Worm (Caenorhabditis elegans) whole organism, L4/young adult: ENCODE data around the gene rpn-12.
A peak's percentile ranks its signal among the peaks of the same experiment; 100 is the strongest.

ENCODE experiments used
- W03F9.2 ChIP-seq: fragments of 150-350 bp; optimal IDR thresholded peaks from 2 replicates; lab custom pipeline; 2014; ENCODE audit warnings: missing biosample characterization, missing genetic modification characterization
- dao-5 ChIP-seq: sonication (generic microtip); optimal IDR thresholded peaks from 2 replicates; lab custom pipeline; 2016; ENCODE audit warnings: missing genotype, missing genetic modification characterization, moderate library complexity, missing compliant biosample characterization
- him-1 ChIP-seq: sonication (generic microtip); optimal IDR thresholded peaks from 2 replicates; lab custom pipeline; 2016; ENCODE audit warnings: missing genotype, missing genetic modification reagents, missing genetic modification characterization, missing compliant biosample characterization

The rpn-12 gene

ce11 chrII:11627904-11628303, 25.0 kb upstream of the rpn-12 start:
- TF ChIP-seq W03F9.2 (tag; lab: Kevin White, UChicago) (no peak), dao-5 (no peak), him-1 (tag; lab: Kevin White, UChicago) (no peak)

DNA sequence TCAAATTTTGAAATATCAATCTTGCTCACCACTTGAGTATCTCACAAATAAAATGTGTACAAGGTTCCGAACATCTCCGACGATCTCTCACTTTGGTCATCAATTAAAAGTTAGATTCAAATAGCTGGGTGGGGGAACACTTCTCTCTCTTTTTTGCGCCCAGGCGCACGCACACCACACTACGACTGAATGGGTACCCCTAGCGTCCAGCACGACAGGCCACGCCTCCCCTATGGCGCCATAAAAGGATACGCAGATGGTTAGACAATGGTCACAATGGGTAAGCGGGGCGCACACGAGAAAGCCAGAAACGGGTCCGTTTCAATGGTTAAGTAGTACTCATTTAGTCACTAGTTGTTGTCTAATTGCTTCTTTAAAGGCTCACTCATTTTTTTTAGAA, 23.0 kb upstream of the rpn-12 start:
- TF ChIP-seq dao-5 (no peak), him-1 (tag; lab: Kevin White, UChicago) (no peak), W03F9.2 (tag; lab: Kevin White, UChicago) (no peak)

- TF ChIP-seq W03F9.2 (tag; lab: Kevin White, UChicago) (no peak), dao-5 (no peak), him-1 (tag; lab: Kevin White, UChicago) (no peak)
Measured at ce11 chrII:11632689-11633088, 20.2 kb upstream of the rpn-12 start.

DNA sequence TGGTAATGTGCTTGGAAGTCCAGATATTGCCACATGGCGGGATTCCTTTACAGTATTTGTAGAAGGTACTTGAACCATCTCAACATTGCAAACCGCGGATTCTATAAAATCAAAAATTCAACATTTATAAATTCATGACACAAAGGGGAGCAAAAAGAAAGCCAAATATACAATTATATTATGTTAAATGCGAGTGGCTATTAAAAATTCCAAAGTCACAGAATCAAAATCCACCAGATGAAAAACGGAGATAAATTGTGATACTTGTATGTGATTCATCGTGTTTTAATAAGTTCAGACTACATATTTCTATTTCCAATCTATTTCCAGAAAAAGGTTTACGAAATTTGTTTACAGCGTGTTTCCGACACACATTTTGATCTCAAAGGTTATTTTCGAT, 19.4 kb upstream of the rpn-12 start, which contains the start of gene din-1:
din-1 (minus strand) TSS at position 101 of the 400 bp plus-strand sequence.
- TF ChIP-seq dao-5, result no peak
- no peak for TF ChIP-seq W03F9.2 (tag; lab: Kevin White, UChicago)
- TF ChIP-seq him-1 (tag; lab: Kevin White, UChicago), result no peak

DNA sequence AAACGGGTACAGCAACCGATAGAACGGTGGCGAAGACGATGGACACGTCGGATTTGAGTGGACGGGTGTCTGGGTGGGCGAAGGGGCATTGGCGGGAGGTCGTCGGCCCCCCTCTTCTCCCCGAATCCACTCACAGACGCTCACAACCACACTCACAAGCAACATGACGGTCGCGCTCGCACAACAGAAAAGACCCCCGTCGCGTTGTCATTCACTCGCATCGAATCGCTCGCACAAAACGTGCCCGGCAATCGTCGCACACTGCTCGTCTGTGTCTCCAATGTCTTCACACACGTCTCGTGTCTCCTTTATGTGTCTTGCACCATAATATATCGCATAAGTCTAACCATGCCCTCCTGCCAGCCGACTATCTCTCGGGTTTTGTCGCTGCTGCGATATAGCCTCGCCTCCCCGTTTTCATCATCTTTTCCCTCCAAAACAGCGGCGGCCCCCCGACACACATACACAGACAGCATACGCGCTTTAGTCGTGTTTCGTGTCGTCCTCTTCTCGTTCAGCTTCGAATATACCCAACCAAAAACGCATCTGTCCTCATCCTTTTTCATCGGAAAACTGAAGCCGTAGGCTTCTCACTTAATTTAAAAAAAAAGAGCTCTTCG, 18.8 kb upstream of the rpn-12 start:
- TF ChIP-seq W03F9.2 (tag; lab: Kevin White, UChicago) (no peak), him-1 (tag; lab: Kevin White, UChicago) (peak; percentile 74)

- TF ChIP-seq him-1 (tag; lab: Kevin White, UChicago) (peak; percentile 38), W03F9.2 (tag; lab: Kevin White, UChicago) (peak; percentile 22), dao-5 (peak; percentile 59)
Measured at ce11 chrII:11634681-11635527, 18.0 kb upstream of the rpn-12 start.

ce11 chrII:11635745-11636161, 17.2 kb upstream of the rpn-12 start:
- TF ChIP-seq W03F9.2 (tag; lab: Kevin White, UChicago), result peak; percentile 45
- peak; percentile 40 for TF ChIP-seq him-1 (tag; lab: Kevin White, UChicago)
- no peak for TF ChIP-seq dao-5

ce11 chrII:11636617-11637016, 16.3 kb upstream of the rpn-12 start:
- TF ChIP-seq dao-5 (no peak), him-1 (tag; lab: Kevin White, UChicago) (no peak), W03F9.2 (tag; lab: Kevin White, UChicago) (no peak)

ce11 chrII:11637189-11637754, 15.7 kb upstream of the rpn-12 start:
- TF ChIP-seq him-1 (tag; lab: Kevin White, UChicago) (no peak), dao-5 (no peak), W03F9.2 (tag; lab: Kevin White, UChicago) (no peak)

DNA sequence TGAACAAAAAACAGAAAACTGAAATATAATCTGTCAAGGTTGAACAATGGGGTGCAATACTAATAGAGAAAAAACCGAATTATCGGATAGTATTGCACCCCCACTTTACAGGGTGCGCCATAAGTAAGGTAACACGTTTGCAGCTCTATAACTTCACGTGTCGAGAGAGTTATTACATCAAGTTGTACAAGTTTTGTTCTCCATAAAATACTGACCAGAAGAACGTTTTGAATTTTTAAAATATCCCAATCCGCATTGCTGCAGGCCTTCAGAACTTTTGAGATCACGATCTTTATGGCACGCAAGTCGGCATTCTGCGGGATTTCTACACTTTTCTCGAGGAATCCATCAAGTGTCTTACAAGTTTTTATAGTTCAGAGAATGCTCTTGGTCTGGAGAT, 15.1 kb upstream of the rpn-12 start:
- TF ChIP-seq him-1 (tag; lab: Kevin White, UChicago) (no peak), dao-5 (no peak), W03F9.2 (tag; lab: Kevin White, UChicago) (no peak)

DNA sequence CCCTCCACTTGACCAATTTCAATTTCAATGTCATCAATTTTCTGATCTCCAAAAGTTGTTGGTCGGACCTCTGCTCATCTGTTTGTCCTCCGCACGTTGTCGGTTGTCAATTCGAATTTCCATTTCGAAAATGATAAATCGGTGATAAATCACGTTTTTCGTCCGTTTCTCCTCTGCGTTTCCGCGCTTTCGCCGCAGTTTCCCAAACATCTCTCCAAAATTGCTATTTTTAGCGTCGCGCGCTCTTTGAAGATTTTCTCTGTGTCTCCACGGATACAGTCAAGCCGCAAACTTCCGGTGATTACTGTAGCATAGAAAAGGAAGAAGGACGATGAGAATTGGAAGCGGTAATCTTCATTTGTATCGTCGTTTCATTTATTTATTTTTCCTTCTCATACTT, 10.9 kb upstream of the rpn-12 start:
- no peak for TF ChIP-seq him-1 (tag; lab: Kevin White, UChicago)
- no peak for TF ChIP-seq dao-5
- TF ChIP-seq W03F9.2 (tag; lab: Kevin White, UChicago), result no peak

DNA sequence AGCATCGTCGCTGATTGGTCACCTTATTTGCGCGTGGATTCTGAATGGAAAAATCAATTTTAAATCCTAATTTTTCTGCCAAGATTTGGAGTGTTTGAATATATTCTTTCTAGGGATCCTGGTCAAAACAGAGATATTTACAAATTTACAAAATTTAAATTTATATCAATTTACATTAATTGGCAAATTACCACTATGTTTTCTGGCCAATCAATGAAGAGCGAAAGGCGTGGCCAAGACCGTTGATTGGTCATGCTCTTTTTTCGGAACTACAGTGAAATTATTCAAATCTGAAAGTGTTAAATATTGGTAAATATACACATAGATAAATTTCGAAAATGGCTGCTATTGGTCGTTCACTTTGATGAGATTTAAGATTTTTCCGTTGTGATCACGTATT, 10.2 kb upstream of the rpn-12 start:
- no peak for TF ChIP-seq W03F9.2 (tag; lab: Kevin White, UChicago)
- no peak for TF ChIP-seq him-1 (tag; lab: Kevin White, UChicago)
- TF ChIP-seq dao-5, result no peak

DNA sequence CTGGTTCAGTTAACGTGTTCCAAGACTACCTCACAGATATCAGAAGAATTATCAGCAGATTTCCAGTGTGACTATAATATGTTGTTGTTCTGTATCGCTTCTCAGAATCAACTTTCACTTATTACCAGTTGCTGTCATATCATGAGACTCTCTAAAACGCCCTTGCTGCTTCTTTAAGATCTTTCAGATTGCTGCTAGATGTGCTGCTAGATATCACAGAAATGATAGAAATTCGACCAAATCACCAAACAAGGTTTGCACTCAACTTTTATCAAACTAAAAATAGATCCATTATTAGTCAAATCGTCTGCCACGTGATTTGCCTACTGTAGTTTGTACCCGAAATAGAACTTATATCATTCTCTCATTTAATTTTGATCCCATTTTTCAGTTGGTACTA, 8.4 kb upstream of the rpn-12 start:
- TF ChIP-seq dao-5 (no peak), him-1 (tag; lab: Kevin White, UChicago) (no peak)

- TF ChIP-seq W03F9.2 (tag; lab: Kevin White, UChicago) (no peak), dao-5 (no peak), him-1 (tag; lab: Kevin White, UChicago) (no peak)
Measured at ce11 chrII:11645383-11645782, 7.5 kb upstream of the rpn-12 start.
